Fruit fly (Drosophila melanogaster) whole organism, embryonic: ENCODE results near the gene Prx4.

Experiments used
- Atf6 ChIP-seq: fragments of 200-800 bp; sonication (Bioruptor generic); IDR thresholded peaks from 2 replicates; pipeline ENCODE4 v1.3.6; 2022; ENCODE audit warnings: missing biosample characterization, missing genetic modification characterization
- Bdp1 ChIP-seq: fragments of 200-800 bp; sonication (Bioruptor generic); optimal IDR thresholded peaks from 3 replicates; lab custom pipeline; 2016; ENCODE audit warnings: missing biosample characterization, missing genetic modification characterization
- CG10366 ChIP-seq: fragments of 200-800 bp; sonication (Bioruptor generic); IDR thresholded peaks from 2 replicates; pipeline ENCODE4 v1.3.6; 2022; ENCODE audit warnings: missing biosample characterization, missing genetic modification characterization
- CG10543 ChIP-seq: fragments of 200-800 bp; sonication (Bioruptor generic); optimal IDR thresholded peaks from 3 replicates; lab custom pipeline; 2017; ENCODE audit warnings: missing biosample characterization, mild to moderate bottlenecking, missing genetic modification characterization, moderate library complexity
- CG10979 ChIP-seq: fragments of 200-800 bp; sonication (Bioruptor generic); optimal IDR thresholded peaks from 2 replicates; lab custom pipeline; 2018; ENCODE audit warnings: missing biosample characterization, mild to moderate bottlenecking, missing genetic modification characterization, moderate library complexity
- CG13775 ChIP-seq: fragments of 200-800 bp; sonication (Bioruptor generic); optimal IDR thresholded peaks from 3 replicates; lab custom pipeline; 2017; ENCODE audit warnings: missing biosample characterization, mild to moderate bottlenecking, missing genetic modification characterization
- CG15479 ChIP-seq: fragments of 200-800 bp; sonication (Bioruptor generic); optimal IDR thresholded peaks from 3 replicates; lab custom pipeline; 2019; ENCODE audit warnings: missing biosample characterization, mild to moderate bottlenecking, missing genetic modification characterization, moderate library complexity
- CG16779 ChIP-seq: fragments of 200-800 bp; sonication (Bioruptor generic); IDR thresholded peaks from 2 replicates; pipeline ENCODE4 v1.3.6; 2022; ENCODE audit warnings: missing biosample characterization, missing genetic modification characterization
- CG16863 ChIP-seq: fragments of 200-800 bp; sonication (Bioruptor generic); optimal IDR thresholded peaks from 3 replicates; lab custom pipeline; 2016; ENCODE audit warnings: missing biosample characterization, missing genetic modification characterization
- CG17361 ChIP-seq: fragments of 200-800 bp; sonication (Bioruptor generic); IDR thresholded peaks from 3 replicates; pipeline ENCODE4 v1.3.6; 2022; ENCODE audit warnings: missing biosample characterization, missing genetic modification characterization
- CG17829 ChIP-seq: fragments of 200-800 bp; optimal IDR thresholded peaks from 2 replicates; lab custom pipeline; 2019; ENCODE audit warnings: missing biosample characterization, mild to moderate bottlenecking, missing genetic modification characterization, moderate library complexity
- CG1792 ChIP-seq: fragments of 200-800 bp; sonication (Bioruptor generic); optimal IDR thresholded peaks from 2 replicates; lab custom pipeline; 2016; ENCODE audit warnings: missing biosample characterization, missing genetic modification characterization
- CG1832 ChIP-seq: fragments of 200-800 bp; sonication (Bioruptor generic); optimal IDR thresholded peaks from 2 replicates; lab custom pipeline; 2017; ENCODE audit warnings: missing biosample characterization, mild to moderate bottlenecking, missing genetic modification characterization, inconsistent platforms
- CG18476 ChIP-seq: fragments of 200-800 bp; sonication (Bioruptor generic); optimal IDR thresholded peaks from 2 replicates; lab custom pipeline; 2016; ENCODE audit warnings: missing biosample characterization, mild to moderate bottlenecking, missing genetic modification characterization
- CG18599 ChIP-seq: fragments of 200-800 bp; sonication (Bioruptor generic); optimal IDR thresholded peaks from 3 replicates; lab custom pipeline; 2017; ENCODE audit warnings: missing biosample characterization, missing genetic modification characterization, mild to moderate bottlenecking, moderate library complexity, missing genetic modification reagents
- CG3281 ChIP-seq: fragments of 200-800 bp; sonication (Bioruptor generic); optimal IDR thresholded peaks from 3 replicates; lab custom pipeline; 2017; ENCODE audit warnings: missing biosample characterization, mild to moderate bottlenecking, missing genetic modification characterization
- CG34422 ChIP-seq: fragments of 200-800 bp; sonication (Bioruptor generic); IDR thresholded peaks from 3 replicates; pipeline ENCODE4 v1.3.6; 2022; ENCODE audit warnings: missing biosample characterization, missing genetic modification characterization
- CG3838 ChIP-seq: fragments of 200-800 bp; sonication (Bioruptor generic); optimal IDR thresholded peaks from 3 replicates; lab custom pipeline; 2016; ENCODE audit warnings: missing biosample characterization, missing genetic modification characterization
- CG43689 ChIP-seq: fragments of 200-800 bp; sonication (Bioruptor generic); IDR thresholded peaks from 2 replicates; pipeline ENCODE4 v1.3.6; 2022; ENCODE audit warnings: missing biosample characterization, missing genetic modification characterization
- CG7745 ChIP-seq: fragments of 200-800 bp; sonication (Bioruptor generic); optimal IDR thresholded peaks from 2 replicates; lab custom pipeline; 2018; ENCODE audit warnings: missing biosample characterization, mild to moderate bottlenecking, missing genetic modification characterization, moderate library complexity
- CG8478 ChIP-seq: fragments of >200 bp; optimal IDR thresholded peaks from 2 replicates; lab custom pipeline; 2018
- CG9609 ChIP-seq: fragments of 200-800 bp; sonication (Bioruptor generic); optimal IDR thresholded peaks from 3 replicates; lab custom pipeline; 2016; ENCODE audit warnings: missing biosample characterization, missing genetic modification characterization
- CHES-1-like ChIP-seq: fragments of 200-800 bp; sonication (Bioruptor generic); optimal IDR thresholded peaks from 2 replicates; lab custom pipeline; 2016; ENCODE audit warnings: missing biosample characterization, missing genetic modification characterization
- H15 ChIP-seq: fragments of 200-800 bp; sonication (Bioruptor generic); IDR thresholded peaks from 3 replicates; pipeline ENCODE4 v1.3.6; 2022; ENCODE audit warnings: missing biosample characterization, missing genetic modification characterization
- Kr ChIP-seq: fragments of 200-800 bp; sonication (Bioruptor generic); optimal IDR thresholded peaks from 2 replicates; lab custom pipeline; 2017; ENCODE audit warnings: missing biosample characterization, mild to moderate bottlenecking, missing genetic modification characterization
- Max ChIP-seq: fragments of 200-800 bp; sonication (Bioruptor generic); optimal IDR thresholded peaks from 2 replicates; lab custom pipeline; 2016; ENCODE audit warnings: missing biosample characterization, mild to moderate bottlenecking, missing genetic modification characterization
- Nf-YA ChIP-seq: fragments of 200-800 bp; sonication (Bioruptor generic); IDR thresholded peaks from 2 replicates; pipeline ENCODE4 v1.3.6; 2022; ENCODE audit warnings: missing biosample characterization, missing genetic modification characterization
- Oli ChIP-seq: fragments of 200-800 bp; sonication (Bioruptor generic); optimal IDR thresholded peaks from 2 replicates; lab custom pipeline; 2018; ENCODE audit warnings: missing biosample characterization, mild to moderate bottlenecking, missing genetic modification characterization, moderate library complexity
- Opbp ChIP-seq: fragments of 200-800 bp; sonication (Bioruptor generic); IDR thresholded peaks from 3 replicates; pipeline ENCODE4 v1.3.6; 2022; ENCODE audit warnings: missing biosample characterization, missing genetic modification characterization; ENCODE audit not compliant: partially characterized antibody
- Side ChIP-seq: fragments of 200-800 bp; sonication (Bioruptor generic); optimal IDR thresholded peaks from 2 replicates; lab custom pipeline; 2016; ENCODE audit warnings: missing biosample characterization, missing genetic modification characterization
- Taf1 ChIP-seq: fragments of 200-800 bp; sonication (Bioruptor generic); IDR thresholded peaks from 2 replicates; pipeline ENCODE4 v1.3.6; 2022; ENCODE audit warnings: missing biosample characterization, missing genetic modification characterization
- cad ChIP-seq: fragments of >200 bp; optimal IDR thresholded peaks from 2 replicates; lab custom pipeline; 2017; ENCODE audit warnings: missing biosample characterization, missing genetic modification characterization
- chinmo ChIP-seq: fragments of 200-800 bp; sonication (Bioruptor generic); IDR thresholded peaks from 4 replicates; pipeline ENCODE4 v1.3.6; 2022; ENCODE audit warnings: missing biosample characterization, missing genetic modification characterization; ENCODE audit not compliant: partially characterized antibody
- corto ChIP-seq: fragments of 200-800 bp; sonication (Bioruptor generic); optimal IDR thresholded peaks from 2 replicates; lab custom pipeline; 2016; ENCODE audit warnings: missing biosample characterization, mild to moderate bottlenecking, missing genetic modification characterization, moderate library complexity
- hkb ChIP-seq, 2 experiments: fragments of 200-800 bp in 1 of 2; fragments of >200 bp in 1 of 2; sonication (Bioruptor generic) in 1 of 2; IDR thresholded peaks in 1 of 2; optimal IDR thresholded peaks in 1 of 2; 2 replicates each; pipeline versions ENCODE4 v1.3.6 to Lab custom; 2017 to 2022; ENCODE audit warnings: missing biosample characterization in 1 of 2, missing genetic modification characterization in 1 of 2
- knrl ChIP-seq: fragments of 200-800 bp; sonication (Bioruptor generic); IDR thresholded peaks from 3 replicates; pipeline ENCODE4 v1.3.6; 2022; ENCODE audit warnings: missing biosample characterization, missing genetic modification characterization; ENCODE audit not compliant: partially characterized antibody
- maf-S ChIP-seq: fragments of 200-800 bp; sonication (Bioruptor generic); optimal IDR thresholded peaks from 2 replicates; lab custom pipeline; 2016; ENCODE audit warnings: missing biosample characterization, missing genetic modification characterization
- nau ChIP-seq: fragments of 200-800 bp; sonication (Bioruptor generic); optimal IDR thresholded peaks from 3 replicates; lab custom pipeline; 2017; ENCODE audit warnings: missing biosample characterization, mild to moderate bottlenecking, missing genetic modification characterization, missing genetic modification reagents
- org-1 ChIP-seq: fragments of 200-800 bp; sonication (Bioruptor generic); optimal IDR thresholded peaks from 2 replicates; lab custom pipeline; 2017; ENCODE audit warnings: missing biosample characterization, missing genetic modification characterization
- pita ChIP-seq: fragments of 200-800 bp; sonication (Bioruptor generic); optimal IDR thresholded peaks from 2 replicates; lab custom pipeline; 2017; ENCODE audit warnings: missing biosample characterization, mild to moderate bottlenecking, missing genetic modification characterization
- prd ChIP-seq, 3 experiments: fragments of >200 bp in 2 of 3; fragments of 200-800 bp in 1 of 3; sonication (Bioruptor generic) in 1 of 3; optimal IDR thresholded peaks in 2 of 3; IDR thresholded peaks in 1 of 3; 2 replicates in 2 of 3; 3 replicates in 1 of 3; pipeline versions ENCODE4 v1.3.6 to Lab custom; 2017 to 2022; ENCODE audit warnings: missing biosample characterization in 1 of 3, missing genetic modification characterization in 1 of 3
- rib ChIP-seq: fragments of 200-800 bp; sonication (Bioruptor generic); IDR thresholded peaks from 2 replicates; pipeline ENCODE4 v1.3.6; 2022; ENCODE audit warnings: missing biosample characterization, missing genetic modification characterization
- scrt ChIP-seq: fragments of 200-800 bp; sonication (Bioruptor generic); optimal IDR thresholded peaks from 2 replicates; lab custom pipeline; 2018; ENCODE audit warnings: missing biosample characterization, mild to moderate bottlenecking, missing genetic modification characterization, moderate library complexity
- sr ChIP-seq: fragments of 200-800 bp; sonication (Bioruptor generic); IDR thresholded peaks from 3 replicates; pipeline ENCODE4 v1.3.6; 2022; ENCODE audit warnings: missing biosample characterization, missing genetic modification characterization
- stc ChIP-seq: fragments of 200-800 bp; sonication (Bioruptor generic); IDR thresholded peaks from 2 replicates; pipeline ENCODE4 v1.3.6; 2022; ENCODE audit warnings: missing biosample characterization, missing genetic modification characterization
- tll ChIP-seq, 2 experiments: fragments of 200-800 bp in 1 of 2; fragments of >200 bp in 1 of 2; sonication (Bioruptor generic) in 1 of 2; optimal IDR thresholded peaks; 2 replicates each; lab custom pipeline; 2017 to 2019; ENCODE audit warnings: missing biosample characterization in 2 of 2, missing genetic modification characterization in 2 of 2, mild to moderate bottlenecking in 1 of 2, moderate library complexity in 1 of 2
- zfh1 ChIP-seq: fragments of 200-800 bp; sonication (Bioruptor generic); IDR thresholded peaks from 3 replicates; pipeline ENCODE4 v1.3.6; 2022; ENCODE audit warnings: missing biosample characterization, missing genetic modification characterization

Gene Prx4

DNA sequence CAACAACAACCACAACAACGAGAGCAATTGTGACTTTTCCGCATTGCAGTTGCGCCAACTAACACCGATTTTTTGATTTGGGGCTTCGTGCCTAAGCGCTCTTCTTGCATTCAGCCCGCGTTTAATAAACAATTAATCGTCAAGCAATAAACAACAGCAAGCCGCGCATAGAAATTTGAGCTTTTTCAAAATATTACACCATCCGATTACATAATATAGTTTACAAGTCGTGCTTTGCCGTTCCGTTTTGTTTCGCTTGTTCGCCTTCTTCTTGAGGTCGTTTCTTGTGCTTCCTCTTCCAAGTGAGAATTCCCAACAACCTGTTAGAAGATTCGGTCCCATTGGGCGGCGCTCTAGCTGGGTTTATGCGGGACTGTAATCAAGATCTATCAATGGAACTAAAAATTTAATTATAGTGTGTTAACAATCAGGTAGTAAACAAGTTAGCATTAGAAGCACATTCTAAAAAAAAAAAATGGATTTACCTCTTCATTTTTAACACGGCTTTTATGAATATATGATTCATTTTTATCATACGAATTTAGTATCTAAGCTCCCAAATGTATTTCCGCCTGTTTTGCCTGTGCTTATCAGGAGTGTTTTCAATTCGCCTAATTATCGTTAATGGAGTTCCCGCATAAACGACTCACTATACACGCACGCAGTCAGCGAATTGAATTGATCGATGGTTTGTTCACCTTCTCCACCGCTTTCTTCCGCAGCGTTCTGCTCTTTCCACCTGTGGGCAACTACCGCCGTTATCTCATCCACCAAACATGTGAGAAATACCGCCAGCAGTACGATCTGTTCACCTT lies 6.2 kb upstream of the Prx4 start (continued):
- TF ChIP-seq CG16863 (GFP tag; lab: Kevin White, UChicago) (peak; percentile 62), CG10543 (GFP tag; lab: Kevin White, UChicago) (peak; percentile 74), CG9609 (GFP tag; lab: Kevin White, UChicago) (peak; percentile 61), CG18476 (GFP tag; lab: Kevin White, UChicago) (peak; percentile 80), scrt (peak; percentile 86), prd (optimal IDR thresholded peaks at IDR 0.05; lab: Kevin White, UChicago) (no peak), prd (GFP tag; IDR thresholded peaks at IDR 0.05; lab: Robert Waterston, UW) (peak; percentile 77), CG10366 (GFP tag; lab: Robert Waterston, UW) (peak; percentile 75), rib (GFP tag; lab: Robert Waterston, UW) (peak; percentile 28; the same call in 1 of the 2 replicates), CG1792 (GFP tag; lab: Kevin White, UChicago) (peak; percentile 54), Side (GFP tag; lab: Kevin White, UChicago) (peak; percentile 86), Oli (tag; lab: Kevin White, UChicago) (peak; percentile 86), Atf6 (GFP tag; lab: Robert Waterston, UW) (peak; percentile 90), cad (GFP tag; lab: Kevin White, UChicago) (no peak), zfh1 (GFP tag; lab: Robert Waterston, UW) (peak; percentile 80), CG43689 (peak; percentile 37; the same call in 1 of the 2 replicates), CG3281 (GFP tag; lab: Kevin White, UChicago) (peak; percentile 88), CG3838 (GFP tag; lab: Kevin White, UChicago) (peak; percentile 40), CG1832 (GFP tag; lab: Kevin White, UChicago) (no peak), stc (GFP tag; lab: Robert Waterston, UW) (peak; percentile 69; the same call in 1 of the 2 replicates), CG34422 (GFP tag; lab: Robert Waterston, UW) (peak; percentile 66), CG10979 (tag; lab: Kevin White, UChicago) (peak; percentile 93), tll (GFP tag; optimal IDR thresholded peaks at IDR 0.05; lab: Kevin White, UChicago) (no peak), org-1 (GFP tag; lab: Kevin White, UChicago) (peak; percentile 82), Max (GFP tag; lab: Kevin White, UChicago) (peak; percentile 82), Opbp (GFP tag; lab: Robert Waterston, UW) (no peak), hkb (optimal IDR thresholded peaks at IDR 0.05; lab: Kevin White, UChicago) (no peak), hkb (GFP tag; IDR thresholded peaks at IDR 0.05; lab: Robert Waterston, UW) (peak; percentile 88), CG7745 (tag; lab: Kevin White, UChicago) (no peak), knrl (GFP tag; lab: Robert Waterston, UW) (no peak), H15 (GFP tag; lab: Robert Waterston, UW) (peak; percentile 6; the same call in 1 of the 3 replicates), CG15479 (GFP tag; lab: Kevin White, UChicago) (no peak), maf-S (peak; percentile 13), chinmo (peak; percentile 74; the same call in 2 of the 4 replicates), nau (peak; percentile 60), CG13775 (peak; percentile 84), Taf1 (0 out of 2 replicates have a peak, but pooled peaks have one; percentile 18), Kr (GFP tag; lab: Kevin White, UChicago) (peak; percentile 38), sr (GFP tag; lab: Robert Waterston, UW) (no peak), CG17829 (tag; lab: Kevin White, UChicago) (peak; percentile 87), CG16779 (GFP tag; lab: Robert Waterston, UW) (no peak), CG17361 (GFP tag; lab: Robert Waterston, UW) (peak; percentile 90), CG8478 (lab: Kevin White, UChicago) (no peak), corto (GFP tag; lab: Kevin White, UChicago) (peak; percentile 5), pita (GFP tag; lab: Kevin White, UChicago) (no peak), CHES-1-like (peak; percentile 65), CG18599 (GFP tag; lab: Kevin White, UChicago) (peak; percentile 91), Nf-YA (GFP tag; lab: Robert Waterston, UW) (peak; percentile 67; the same call in 1 of the 2 replicates), Bdp1 (GFP tag; lab: Kevin White, UChicago) (peak; percentile 69)
